Fruit fly (Drosophila melanogaster): Measurements from ENCODE around the gene CG43163.
A peak's percentile ranks its signal among the peaks of the same experiment; 100 is the strongest.

DNA sequence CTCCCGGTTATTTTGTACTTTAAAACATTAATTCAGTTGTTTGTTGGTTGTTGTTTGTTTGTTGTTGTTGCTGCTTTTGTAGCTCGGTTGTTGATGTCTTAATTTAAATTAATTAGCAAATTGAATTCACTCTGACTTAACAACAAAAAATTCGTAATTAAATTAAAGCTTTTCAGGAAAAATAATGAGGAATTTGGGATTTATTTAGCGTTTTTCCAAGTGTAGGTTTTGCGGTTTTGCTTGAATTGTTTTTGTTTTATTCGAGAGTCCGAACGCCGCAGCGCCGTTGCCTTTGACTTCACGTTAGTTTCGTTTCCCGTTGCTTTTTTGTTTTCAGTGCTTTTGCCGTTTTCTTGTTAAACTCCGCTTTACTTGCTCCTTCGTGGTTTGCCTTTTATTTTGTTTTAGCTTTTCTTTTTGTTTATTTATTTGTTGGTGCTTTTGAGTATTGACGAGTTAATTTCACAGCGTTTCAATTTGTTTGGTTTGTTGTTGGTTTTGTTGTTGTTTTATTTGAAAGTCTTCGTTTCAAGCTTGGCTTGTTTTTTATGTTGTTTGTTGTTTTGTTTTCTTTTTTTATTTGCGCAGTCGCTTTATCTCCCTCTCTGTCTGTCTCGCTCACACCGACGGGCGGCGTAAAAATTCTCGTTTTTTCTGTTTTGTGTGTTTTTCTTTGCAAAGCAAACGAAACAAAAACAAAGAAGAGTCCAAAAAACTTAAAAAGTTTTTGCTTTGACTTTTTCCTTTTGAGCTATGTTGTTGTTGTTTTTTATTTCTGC is 66.0 kb downstream of the CG43163 start:
- TF ChIP-seq Myc (optimal IDR thresholded peaks at IDR 0.05) (no peak), HLH106 (tag; optimal IDR thresholded peaks at IDR 0.05) (no peak), psq (GFP tag; optimal IDR thresholded peaks at IDR 0.05) (no peak), h (GFP tag; optimal IDR thresholded peaks at IDR 0.05) (no peak), ey (GFP tag; optimal IDR thresholded peaks at IDR 0.05) (no peak), rgr (GFP tag; optimal IDR thresholded peaks at IDR 0.05) (no peak), Dif (GFP tag; optimal IDR thresholded peaks at IDR 0.05; ENCODE audit: partially characterized antibody) (no peak), CG9705 (GFP tag; optimal IDR thresholded peaks at IDR 0.05) (peak; percentile 42), pan (optimal IDR thresholded peaks at IDR 0.05) (no peak), OdsH (GFP tag; optimal IDR thresholded peaks at IDR 0.05) (no peak), Dfd (GFP tag; optimal IDR thresholded peaks at IDR 0.05) (no peak), lola (GFP tag; optimal IDR thresholded peaks at IDR 0.05) (no peak), usp (GFP tag; optimal IDR thresholded peaks at IDR 0.05) (no peak), Hr83 (GFP tag; optimal IDR thresholded peaks at IDR 0.05; ENCODE audit: poor library complexity, severe bottlenecking) (no peak)

Data from whole organism, wandering third instar larva.